Worm (Caenorhabditis elegans) whole organism, young adult: ENCODE results near the gene T21B4.15.

ENCODE experiments used
- B0035.1 ChIP-seq: sonication (generic microtip); optimal IDR thresholded peaks from 2 replicates; lab custom pipeline; 2016; ENCODE audit warnings: missing genetic modification characterization, mild to moderate bottlenecking, missing compliant biosample characterization, missing genotype, missing genetic modification reagents
- F23B12.7 ChIP-seq: sonication (generic microtip); optimal IDR thresholded peaks from 2 replicates; lab custom pipeline; 2017; ENCODE audit warnings: missing genetic modification characterization, mild to moderate bottlenecking, missing compliant biosample characterization, antibody characterized with exemption, moderate library complexity; ENCODE audit not compliant: insufficient read depth
- F33H1.4 ChIP-seq: fragments of 200-800 bp; sonication (Bioruptor generic); IDR thresholded peaks from 2 replicates; pipeline ENCODE4 v1.3.6; 2022; ENCODE audit warnings: missing genetic modification reagents, missing genetic modification characterization, missing compliant biosample characterization
- F52B5.7 ChIP-seq: sonication (generic microtip); optimal IDR thresholded peaks from 2 replicates; lab custom pipeline; 2016; ENCODE audit warnings: mild to moderate bottlenecking, missing genetic modification characterization, missing compliant biosample characterization
- F57A8.1 ChIP-seq: fragments of 200-800 bp; sonication (Bioruptor generic); optimal IDR thresholded peaks from 2 replicates; lab custom pipeline; 2018; ENCODE audit warnings: mild to moderate bottlenecking, missing genetic modification characterization, moderate library complexity, missing compliant biosample characterization
- F57C9.4 ChIP-seq: sonication (generic microtip); optimal IDR thresholded peaks from 2 replicates; lab custom pipeline; 2017; ENCODE audit warnings: mild to moderate bottlenecking, missing genetic modification characterization, missing compliant biosample characterization
- K11D2.4 ChIP-seq: fragments of 200-800 bp; sonication (Bioruptor generic); IDR thresholded peaks from 2 replicates; pipeline ENCODE4 v1.3.6; 2022; ENCODE audit warnings: missing genetic modification reagents, missing genetic modification characterization, missing compliant biosample characterization
- Y53F4B.3 ChIP-seq: fragments of 200-800 bp; sonication (Bioruptor generic); IDR thresholded peaks from 2 replicates; pipeline ENCODE4 v1.3.6; 2022; ENCODE audit warnings: missing genetic modification reagents, missing genetic modification characterization, missing compliant biosample characterization
- Y67H2A.10 ChIP-seq: fragments of 200-800 bp; sonication (Bioruptor generic); conservative IDR thresholded peaks from 2 replicates; pipeline ENCODE4 v1.3.6; 2022; ENCODE audit warnings: missing genetic modification reagents, missing genetic modification characterization, missing compliant biosample characterization
- Y95B8A.8 ChIP-seq: fragments of 200-800 bp; sonication (Bioruptor generic); IDR thresholded peaks from 2 replicates; pipeline ENCODE4 v1.3.6; 2022; ENCODE audit warnings: missing genetic modification reagents, missing genetic modification characterization, missing compliant biosample characterization
- ama-1 ChIP-seq, 3 experiments: fragments of 150-350 bp in 1 of 3; sonication (generic microtip) in 2 of 3; optimal IDR thresholded peaks; 2 replicates each; lab custom pipeline; 2014 to 2018; ENCODE audit warnings: missing biosample characterization in 2 of 3, missing genetic modification characterization in 2 of 3, missing genetic modification reagents in 2 of 3
- atf-7 ChIP-seq: sonication (generic microtip); optimal IDR thresholded peaks from 2 replicates; lab custom pipeline; 2017; ENCODE audit warnings: mild to moderate bottlenecking, missing genetic modification characterization, missing compliant biosample characterization
- athp-1 ChIP-seq: sonication (generic microtip); optimal IDR thresholded peaks from 2 replicates; lab custom pipeline; 2017; ENCODE audit warnings: mild to moderate bottlenecking, missing genetic modification characterization, missing compliant biosample characterization
- attf-3 ChIP-seq: fragments of 200-800 bp; sonication (Bioruptor generic); conservative IDR thresholded peaks from 2 replicates; pipeline ENCODE4 v1.3.6; 2022; ENCODE audit warnings: missing genetic modification reagents, missing genetic modification characterization, missing compliant biosample characterization
- bed-1 ChIP-seq: fragments of 200-800 bp; sonication (Bioruptor generic); IDR thresholded peaks from 2 replicates; pipeline ENCODE4 v1.3.6; 2022; ENCODE audit warnings: missing genetic modification reagents, missing genetic modification characterization, missing compliant biosample characterization
- bed-2 ChIP-seq: fragments of 200-800 bp; sonication (Bioruptor generic); IDR thresholded peaks from 2 replicates; pipeline ENCODE4 v1.3.6; 2022; ENCODE audit warnings: missing genetic modification reagents, missing genetic modification characterization, missing compliant biosample characterization
- ccch-3 ChIP-seq: fragments of 200-800 bp; sonication (Bioruptor generic); optimal IDR thresholded peaks from 2 replicates; lab custom pipeline; 2018; ENCODE audit warnings: mild to moderate bottlenecking, missing genetic modification characterization, missing compliant biosample characterization
- cebp-2 ChIP-seq: fragments of 200-800 bp; sonication (Bioruptor generic); IDR thresholded peaks from 2 replicates; pipeline ENCODE4 v1.3.6; 2022; ENCODE audit warnings: missing genetic modification characterization, missing compliant biosample characterization
- ceh-27 ChIP-seq: fragments of 200-800 bp; sonication (Bioruptor generic); optimal IDR thresholded peaks from 2 replicates; lab custom pipeline; 2018; ENCODE audit warnings: mild to moderate bottlenecking, missing genetic modification characterization, moderate library complexity, missing compliant biosample characterization
- ceh-91 ChIP-seq: fragments of 200-800 bp; sonication (Bioruptor generic); IDR thresholded peaks from 2 replicates; pipeline ENCODE4 v1.3.6; 2022; ENCODE audit warnings: missing genetic modification reagents, missing genetic modification characterization, missing compliant biosample characterization
- chd-7 ChIP-seq: sonication (generic microtip); optimal IDR thresholded peaks from 2 replicates; lab custom pipeline; 2016; ENCODE audit warnings: mild to moderate bottlenecking, missing genetic modification characterization, moderate library complexity, missing compliant biosample characterization
- dox-1 ChIP-seq: fragments of 200-800 bp; sonication (Bioruptor generic); IDR thresholded peaks from 2 replicates; pipeline ENCODE4 v1.3.6; 2022; ENCODE audit warnings: missing genetic modification reagents, missing genetic modification characterization, missing compliant biosample characterization
- egl-18 ChIP-seq: fragments of 200-800 bp; sonication (Bioruptor generic); IDR thresholded peaks from 2 replicates; pipeline ENCODE4 v1.3.6; 2022; ENCODE audit warnings: missing genetic modification reagents, missing genetic modification characterization, missing compliant biosample characterization
- egrh-3 ChIP-seq: fragments of 200-800 bp; sonication (Bioruptor generic); IDR thresholded peaks from 2 replicates; pipeline ENCODE4 v1.3.6; 2022; ENCODE audit warnings: missing genetic modification reagents, missing genetic modification characterization, missing compliant biosample characterization
- fkh-3 ChIP-seq: sonication (generic microtip); optimal IDR thresholded peaks from 2 replicates; lab custom pipeline; 2016; ENCODE audit warnings: mild to moderate bottlenecking, missing genetic modification characterization, missing compliant biosample characterization
- hlh-12 ChIP-seq: sonication (generic microtip); optimal IDR thresholded peaks from 2 replicates; lab custom pipeline; 2016; ENCODE audit warnings: missing genetic modification characterization, missing compliant biosample characterization
- hlh-26 ChIP-seq: fragments of 200-800 bp; sonication (Bioruptor generic); conservative IDR thresholded peaks from 2 replicates; pipeline ENCODE4 v1.3.6; 2022; ENCODE audit warnings: missing genetic modification reagents, missing genetic modification characterization, missing compliant biosample characterization
- hmg-1.2 ChIP-seq: fragments of 200-800 bp; sonication (Bioruptor generic); IDR thresholded peaks from 2 replicates; pipeline ENCODE4 v1.3.6; 2022; ENCODE audit warnings: missing genetic modification reagents, missing genetic modification characterization, missing compliant biosample characterization
- hrde-1 ChIP-seq: sonication (generic microtip); optimal IDR thresholded peaks from 2 replicates; lab custom pipeline; 2016; ENCODE audit warnings: missing genetic modification characterization, mild to moderate bottlenecking, missing compliant biosample characterization, moderate library complexity, missing genotype, missing genetic modification reagents, borderline replicate concordance
- hsf-1 ChIP-seq: fragments of 200-800 bp; sonication (Bioruptor generic); IDR thresholded peaks from 2 replicates; pipeline ENCODE4 v1.3.6; 2022; ENCODE audit warnings: missing genetic modification reagents, missing genetic modification characterization, missing compliant biosample characterization
- lag-1 ChIP-seq: fragments of 200-800 bp; sonication (Bioruptor generic); IDR thresholded peaks from 2 replicates; pipeline ENCODE4 v1.3.6; 2022; ENCODE audit warnings: missing genetic modification reagents, missing genetic modification characterization, missing compliant biosample characterization
- lin-26 ChIP-seq: fragments of 200-800 bp; sonication (Bioruptor generic); IDR thresholded peaks from 2 replicates; pipeline ENCODE4 v1.3.6; 2022; ENCODE audit warnings: missing genetic modification reagents, missing genetic modification characterization, missing compliant biosample characterization
- lir-1 ChIP-seq: fragments of 200-800 bp; sonication (Bioruptor generic); conservative IDR thresholded peaks from 2 replicates; pipeline ENCODE4 v1.3.6; 2022; ENCODE audit warnings: missing genetic modification reagents, missing genetic modification characterization, missing compliant biosample characterization
- madf-6 ChIP-seq: fragments of 200-800 bp; sonication (Bioruptor generic); IDR thresholded peaks from 2 replicates; pipeline ENCODE4 v1.3.6; 2022; ENCODE audit warnings: missing genetic modification reagents, missing genetic modification characterization, missing compliant biosample characterization
- madf-8 ChIP-seq: fragments of 200-800 bp; sonication (Bioruptor generic); conservative IDR thresholded peaks from 2 replicates; pipeline ENCODE4 v1.3.6; 2022; ENCODE audit warnings: missing genetic modification reagents, missing genetic modification characterization, missing compliant biosample characterization
- mxl-1 ChIP-seq: sonication (generic microtip); optimal IDR thresholded peaks from 2 replicates; lab custom pipeline; 2016; ENCODE audit warnings: missing genetic modification characterization, missing compliant biosample characterization
- nfya-2 ChIP-seq: fragments of 200-800 bp; sonication (Bioruptor generic); IDR thresholded peaks from 2 replicates; pipeline ENCODE4 v1.3.6; 2022; ENCODE audit warnings: missing genetic modification reagents, missing genetic modification characterization, missing compliant biosample characterization
- nhr-80 ChIP-seq: sonication (generic microtip); optimal IDR thresholded peaks from 2 replicates; lab custom pipeline; 2016; ENCODE audit warnings: missing genetic modification characterization, missing compliant biosample characterization
- nhr-90 ChIP-seq: sonication (generic microtip); optimal IDR thresholded peaks from 2 replicates; lab custom pipeline; 2016; ENCODE audit warnings: missing genotype, mild to moderate bottlenecking, missing genetic modification characterization, missing compliant biosample characterization
- rcor-1 ChIP-seq: fragments of 200-800 bp; sonication (Bioruptor generic); IDR thresholded peaks from 2 replicates; pipeline ENCODE4 v1.3.6; 2022; ENCODE audit warnings: missing genetic modification reagents, missing genetic modification characterization, missing compliant biosample characterization
- sdz-38 ChIP-seq: sonication (generic microtip); optimal IDR thresholded peaks from 2 replicates; lab custom pipeline; 2016; ENCODE audit warnings: missing genotype, missing genetic modification characterization, missing compliant biosample characterization
- sea-2 ChIP-seq: fragments of 200-800 bp; sonication (Bioruptor generic); IDR thresholded peaks from 2 replicates; pipeline ENCODE4 v1.3.6; 2022; ENCODE audit warnings: missing genetic modification characterization, missing compliant biosample characterization
- snpc-4 ChIP-seq, 5 experiments: fragments of 150-350 bp in 1 of 5; sonication (generic microtip) in 4 of 5; optimal IDR thresholded peaks; 2 replicates each; lab custom pipeline; 2014 to 2018; ENCODE audit warnings: missing genetic modification characterization in 5 of 5, missing biosample characterization in 3 of 5, antibody characterized with exemption in 2 of 5, mild to moderate bottlenecking in 2 of 5, missing compliant biosample characterization in 2 of 5, missing genotype in 2 of 5, moderate library complexity in 2 of 5, missing genetic modification reagents in 1 of 5
- somi-1 ChIP-seq: fragments of 200-800 bp; sonication (Bioruptor generic); optimal IDR thresholded peaks from 2 replicates; lab custom pipeline; 2018; ENCODE audit warnings: mild to moderate bottlenecking, missing genetic modification characterization, missing compliant biosample characterization
- tbp1 ChIP-seq: fragments of 200-800 bp; sonication (Bioruptor generic); optimal IDR thresholded peaks from 2 replicates; lab custom pipeline; 2018; ENCODE audit warnings: mild to moderate bottlenecking, missing genetic modification characterization, missing compliant biosample characterization
- xnd-1 ChIP-seq: sonication (generic microtip); optimal IDR thresholded peaks from 2 replicates; lab custom pipeline; 2016; ENCODE audit warnings: missing genotype, missing genetic modification reagents, missing genetic modification characterization, missing compliant biosample characterization
- ztf-26 ChIP-seq: sonication (generic microtip); optimal IDR thresholded peaks from 2 replicates; lab custom pipeline; 2017; ENCODE audit warnings: missing genetic modification characterization, missing compliant biosample characterization
- ztf-3 ChIP-seq: fragments of 200-800 bp; sonication (Bioruptor generic); optimal IDR thresholded peaks from 2 replicates; lab custom pipeline; 2018; ENCODE audit warnings: mild to moderate bottlenecking, missing genetic modification characterization, missing compliant biosample characterization
- ztf-6 ChIP-seq: fragments of 200-800 bp; sonication (Bioruptor generic); IDR thresholded peaks from 2 replicates; pipeline ENCODE4 v1.3.6; 2022; ENCODE audit warnings: missing genetic modification reagents, missing genetic modification characterization, missing compliant biosample characterization

Gene T21B4.15

DNA sequence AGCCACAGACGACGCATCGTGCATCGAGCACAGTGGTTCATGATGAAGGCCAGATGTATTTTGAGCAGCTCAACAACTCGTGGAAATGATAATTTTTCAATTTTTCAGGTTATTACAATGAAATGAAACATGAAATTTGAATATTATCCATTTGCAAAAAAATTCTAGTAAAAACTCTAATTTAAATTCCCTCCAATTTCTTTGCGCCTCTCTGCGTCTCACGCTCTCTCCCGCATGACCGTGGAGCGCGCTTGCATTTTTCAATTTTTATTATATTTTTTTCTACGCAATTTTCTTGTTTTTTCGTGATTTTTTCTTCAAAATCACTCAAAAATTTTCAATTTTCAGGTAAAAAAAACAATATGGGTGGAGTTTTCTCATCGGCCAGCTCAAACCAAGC, 30.6 kb upstream of the T21B4.15 start, which contains the start of gene tag-281 (continued):
- no peak for TF ChIP-seq ccch-3 (GFP tag; lab: Kevin White, UChicago)
- TF ChIP-seq sdz-38 (tag; lab: Kevin White, UChicago) = no peak
- peak; percentile 73 for TF ChIP-seq F33H1.4 (GFP tag; lab: Robert Waterston, UW)
- TF ChIP-seq cebp-2 = no peak
- TF ChIP-seq bed-1 (GFP tag; lab: Robert Waterston, UW) = no peak
- TF ChIP-seq xnd-1 = peak; percentile 52
- no peak for TF ChIP-seq egrh-3 (GFP tag; lab: Robert Waterston, UW)
- TF ChIP-seq hrde-1 (tag; lab: Kevin White, UChicago) = no peak
- TF ChIP-seq somi-1 (GFP tag; lab: Kevin White, UChicago) = no peak
- TF ChIP-seq nhr-80 (tag; lab: Kevin White, UChicago) = no peak
- peak; percentile 52; the same call in 1 of the 2 replicates for TF ChIP-seq K11D2.4 (GFP tag; lab: Robert Waterston, UW)
- no peak for TF ChIP-seq egl-18
- no peak for TF ChIP-seq B0035.1 (tag; lab: Kevin White, UChicago)
- no peak for TF ChIP-seq chd-7 (tag; lab: Kevin White, UChicago)
- no peak for TF ChIP-seq atf-7 (tag; lab: Kevin White, UChicago)
- TF ChIP-seq nhr-90 = no peak
- TF ChIP-seq hmg-1.2 (GFP tag; lab: Robert Waterston, UW) = peak; percentile 100
- TF ChIP-seq lag-1 (GFP tag; lab: Robert Waterston, UW) = no peak
- TF ChIP-seq F57A8.1 = no peak
- TF ChIP-seq dox-1 (GFP tag; lab: Robert Waterston, UW) = peak; percentile 56; the same call in 1 of the 2 replicates
- peak; percentile 53 for TF ChIP-seq hsf-1
- TF ChIP-seq Y53F4B.3 (GFP tag; lab: Robert Waterston, UW) = no peak
- TF ChIP-seq Y67H2A.10 (GFP tag; lab: Robert Waterston, UW) = no peak
- TF ChIP-seq snpc-4 (GFP tag; optimal IDR thresholded peaks at IDR 0.05; lab: Kevin White, UChicago) = no peak
- peak in 3 of 4 experiments; percentile 1 to 60 (median 33) for TF ChIP-seq snpc-4 (tag; optimal IDR thresholded peaks at IDR 0.05; lab: Kevin White, UChicago)
- no peak for TF ChIP-seq F23B12.7
- TF ChIP-seq rcor-1 (GFP tag; lab: Robert Waterston, UW) = peak; percentile 59
- TF ChIP-seq ama-1 (optimal IDR thresholded peaks at IDR 0.05; lab: Kevin White, UChicago) = no peak
- TF ChIP-seq ama-1 (GFP tag; optimal IDR thresholded peaks at IDR 0.05; lab: Kevin White, UChicago) = no peak
- TF ChIP-seq attf-3 (GFP tag; lab: Robert Waterston, UW) = peak; percentile 38; the same call in 1 of the 2 replicates
- peak; percentile 25 for TF ChIP-seq athp-1 (tag; lab: Kevin White, UChicago)
- TF ChIP-seq mxl-1 (tag; lab: Kevin White, UChicago) = no peak
- TF ChIP-seq hlh-26 (GFP tag; lab: Robert Waterston, UW) = no peak
- peak; percentile 79 for TF ChIP-seq madf-6
- peak; percentile 35; the same call in 1 of the 2 replicates for TF ChIP-seq ceh-91 (GFP tag; lab: Robert Waterston, UW)
- no peak for TF ChIP-seq ceh-27 (GFP tag; lab: Kevin White, UChicago)
- no peak for TF ChIP-seq lin-26 (GFP tag; lab: Robert Waterston, UW)
- TF ChIP-seq tbp1 (GFP tag; lab: Kevin White, UChicago) = peak; percentile 56
- TF ChIP-seq ztf-6 = no peak
- TF ChIP-seq F52B5.7 (tag; lab: Kevin White, UChicago) = no peak
- TF ChIP-seq F57C9.4 (tag; lab: Kevin White, UChicago) = no peak
- 0 out of 2 replicates have a peak, but pooled peaks have one; percentile 14 for TF ChIP-seq lir-1 (GFP tag; lab: Robert Waterston, UW)
- no peak for TF ChIP-seq fkh-3 (tag; lab: Kevin White, UChicago)
- TF ChIP-seq madf-8 (GFP tag; lab: Robert Waterston, UW) = peak; percentile 32; the same call in 1 of the 2 replicates
- no peak for TF ChIP-seq hlh-12
- no peak for TF ChIP-seq bed-2 (GFP tag; lab: Robert Waterston, UW)
- no peak for TF ChIP-seq nfya-2
- no peak for TF ChIP-seq sea-2
- no peak for TF ChIP-seq Y95B8A.8
- TF ChIP-seq ztf-26 (tag; lab: Kevin White, UChicago) = no peak
- no peak for TF ChIP-seq ztf-3
